Fruit fly (Drosophila melanogaster) whole organism, embryonic: Measurements from ENCODE around the gene CG46430.

Experiments
- ATbp ChIP-seq: fragments of 200-800 bp; sonication (Bioruptor generic); optimal IDR thresholded peaks from 2 replicates; lab custom pipeline; 2017; ENCODE audit warnings: missing biosample characterization, mild to moderate bottlenecking, missing genetic modification characterization, missing genetic modification reagents
- Atf6 ChIP-seq: fragments of 200-800 bp; sonication (Bioruptor generic); IDR thresholded peaks from 2 replicates; pipeline ENCODE4 v1.3.6; 2022; ENCODE audit warnings: missing biosample characterization, missing genetic modification characterization
- CG10543 ChIP-seq: fragments of 200-800 bp; sonication (Bioruptor generic); optimal IDR thresholded peaks from 3 replicates; lab custom pipeline; 2017; ENCODE audit warnings: missing biosample characterization, mild to moderate bottlenecking, missing genetic modification characterization, moderate library complexity
- CG10959 ChIP-seq: fragments of 200-800 bp; sonication (Bioruptor generic); IDR thresholded peaks from 2 replicates; pipeline ENCODE4 v1.3.6; 2022; ENCODE audit warnings: missing biosample characterization, missing genetic modification characterization
- CG16813 ChIP-seq: fragments of 200-800 bp; sonication (Bioruptor generic); IDR thresholded peaks from 3 replicates; pipeline ENCODE4 v1.3.6; 2022; ENCODE audit warnings: missing biosample characterization, missing genetic modification characterization; ENCODE audit not compliant: partially characterized antibody
- CG16863 ChIP-seq: fragments of 200-800 bp; sonication (Bioruptor generic); optimal IDR thresholded peaks from 3 replicates; lab custom pipeline; 2016; ENCODE audit warnings: missing biosample characterization, missing genetic modification characterization
- CG3065 ChIP-seq: fragments of 200-800 bp; sonication (Bioruptor generic); optimal IDR thresholded peaks from 2 replicates; lab custom pipeline; 2016; ENCODE audit warnings: missing biosample characterization, missing genetic modification characterization
- CG31441 ChIP-seq: fragments of 200-800 bp; sonication (Bioruptor generic); IDR thresholded peaks from 2 replicates; pipeline ENCODE4 v1.3.6; 2022; ENCODE audit warnings: missing biosample characterization, missing genetic modification characterization
- CG4707 ChIP-seq: fragments of 200-800 bp; sonication (Bioruptor generic); optimal IDR thresholded peaks from 2 replicates; lab custom pipeline; 2018; ENCODE audit warnings: missing biosample characterization, mild to moderate bottlenecking, missing genetic modification characterization, moderate library complexity
- CG6813 ChIP-seq: fragments of 200-800 bp; sonication (Bioruptor generic); optimal IDR thresholded peaks from 2 replicates; lab custom pipeline; 2017; ENCODE audit warnings: missing biosample characterization, missing genetic modification characterization, mild to moderate bottlenecking, moderate library complexity, missing genetic modification reagents
- CG7556 ChIP-seq: fragments of 200-800 bp; sonication (Bioruptor generic); optimal IDR thresholded peaks from 2 replicates; lab custom pipeline; 2017; ENCODE audit warnings: missing biosample characterization, mild to moderate bottlenecking, missing genetic modification characterization
- CG8281 ChIP-seq: fragments of 200-800 bp; sonication (Bioruptor generic); optimal IDR thresholded peaks from 2 replicates; lab custom pipeline; 2018; ENCODE audit warnings: missing biosample characterization, mild to moderate bottlenecking, missing genetic modification characterization, moderate library complexity
- Dip3 ChIP-seq: fragments of 200-800 bp; sonication (Bioruptor generic); optimal IDR thresholded peaks from 3 replicates; lab custom pipeline; 2016; ENCODE audit warnings: missing biosample characterization, missing genetic modification characterization
- Dll ChIP-seq: fragments of 200-800 bp; sonication (Bioruptor generic); IDR thresholded peaks from 4 replicates; pipeline ENCODE4 v1.3.6; 2022; ENCODE audit warnings: missing biosample characterization, missing genetic modification characterization; ENCODE audit not compliant: partially characterized antibody
- Dp ChIP-seq: fragments of 200-800 bp; sonication (Bioruptor generic); optimal IDR thresholded peaks from 2 replicates; lab custom pipeline; 2018; ENCODE audit warnings: missing biosample characterization, mild to moderate bottlenecking, missing genetic modification characterization, moderate library complexity
- Eip74EF ChIP-seq, 2 experiments: fragments of 200-800 bp in 1 of 2; fragments of >200 bp in 1 of 2; sonication (Bioruptor generic) in 1 of 2; optimal IDR thresholded peaks; 2 replicates each; lab custom pipeline; 2017 to 2019; ENCODE audit warnings: missing biosample characterization in 2 of 2, missing genetic modification characterization in 2 of 2, mild to moderate bottlenecking in 1 of 2, moderate library complexity in 1 of 2
- Hand ChIP-seq: fragments of 200-800 bp; sonication (Bioruptor generic); optimal IDR thresholded peaks from 2 replicates; lab custom pipeline; 2017; ENCODE audit warnings: mild to moderate bottlenecking, missing biosample characterization, missing genetic modification reagents, missing genetic modification characterization
- Hr39 ChIP-seq: fragments of >200 bp; optimal IDR thresholded peaks from 2 replicates; lab custom pipeline; 2017
- Lpt ChIP-seq: fragments of >200 bp; optimal IDR thresholded peaks from 2 replicates; lab custom pipeline; 2018; ENCODE audit warnings: missing biosample characterization, missing genetic modification characterization
- PHDP ChIP-seq: fragments of 200-800 bp; sonication (Bioruptor generic); optimal IDR thresholded peaks from 3 replicates; lab custom pipeline; 2018; ENCODE audit warnings: missing biosample characterization, mild to moderate bottlenecking, missing genetic modification characterization, moderate library complexity
- Pdp1 ChIP-seq, 2 experiments: fragments of 200-800 bp; sonication (Bioruptor generic); optimal IDR thresholded peaks; 3 replicates each; lab custom pipeline; 2016; ENCODE audit warnings: missing biosample characterization in 2 of 2, missing genetic modification characterization in 2 of 2, mild to moderate bottlenecking in 1 of 2, moderate library complexity in 1 of 2
- Ptx1 ChIP-seq: fragments of 200-800 bp; sonication (Bioruptor generic); IDR thresholded peaks from 2 replicates; pipeline ENCODE4 v1.3.6; 2022; ENCODE audit warnings: missing biosample characterization, missing genetic modification characterization
- Rfx ChIP-seq: fragments of 200-800 bp; sonication (Bioruptor generic); IDR thresholded peaks from 2 replicates; pipeline ENCODE4 v1.3.6; 2022; ENCODE audit warnings: missing biosample characterization, missing genetic modification characterization
- Rx ChIP-seq: fragments of 200-800 bp; sonication (Bioruptor generic); IDR thresholded peaks from 2 replicates; pipeline ENCODE4 v1.3.6; 2022; ENCODE audit warnings: missing biosample characterization, missing genetic modification characterization
- Side ChIP-seq: fragments of 200-800 bp; sonication (Bioruptor generic); optimal IDR thresholded peaks from 2 replicates; lab custom pipeline; 2016; ENCODE audit warnings: missing biosample characterization, missing genetic modification characterization
- Sox102F ChIP-seq: fragments of 200-800 bp; sonication (Bioruptor generic); optimal IDR thresholded peaks from 2 replicates; lab custom pipeline; 2018; ENCODE audit warnings: missing biosample characterization, mild to moderate bottlenecking, missing genetic modification characterization, moderate library complexity
- Spps ChIP-seq: fragments of 200-800 bp; sonication (Bioruptor generic); optimal IDR thresholded peaks from 2 replicates; lab custom pipeline; 2018; ENCODE audit warnings: missing biosample characterization, mild to moderate bottlenecking, missing genetic modification characterization
- Stat92E ChIP-seq, 3 experiments: fragments of >200 bp in 2 of 3; fragments of 200-800 bp in 1 of 3; sonication (Bioruptor generic) in 1 of 3; optimal IDR thresholded peaks; 2 replicates each; lab custom pipeline; 2017 to 2019; ENCODE audit warnings: missing biosample characterization in 3 of 3, missing genetic modification characterization in 3 of 3, mild to moderate bottlenecking in 1 of 3, moderate library complexity in 1 of 3
- Trl ChIP-seq, 3 experiments: fragments of >200 bp in 2 of 3; fragments of 200-800 bp in 1 of 3; sonication (Bioruptor generic) in 1 of 3; optimal IDR thresholded peaks; 2 replicates in 1 of 3; 3 replicates in 2 of 3; lab custom pipeline; 2016 to 2017; ENCODE audit warnings: missing biosample characterization in 1 of 3, missing genetic modification characterization in 1 of 3
- al ChIP-seq: fragments of 200-800 bp; sonication (Bioruptor generic); IDR thresholded peaks from 2 replicates; pipeline ENCODE4 v1.3.6; 2022; ENCODE audit warnings: missing biosample characterization, missing genetic modification characterization
- amos ChIP-seq: fragments of 200-800 bp; sonication (Bioruptor generic); IDR thresholded peaks from 2 replicates; pipeline ENCODE4 v1.3.6; 2022; ENCODE audit warnings: missing biosample characterization, missing genetic modification characterization; ENCODE audit not compliant: partially characterized antibody
- caup ChIP-seq: fragments of 200-800 bp; sonication (Bioruptor generic); optimal IDR thresholded peaks from 3 replicates; lab custom pipeline; 2017; ENCODE audit warnings: missing biosample characterization, mild to moderate bottlenecking, missing genetic modification characterization, moderate library complexity; ENCODE audit not compliant: severe bottlenecking
- dmrt99B ChIP-seq: fragments of 200-800 bp; sonication (Bioruptor generic); optimal IDR thresholded peaks from 2 replicates; lab custom pipeline; 2018; ENCODE audit warnings: missing biosample characterization, mild to moderate bottlenecking, missing genetic modification characterization, moderate library complexity
- dpn ChIP-seq, 2 experiments: fragments of 200-800 bp; sonication (Bioruptor generic); optimal IDR thresholded peaks; 3 replicates each; lab custom pipeline; 2016; ENCODE audit warnings: missing biosample characterization in 2 of 2, missing genetic modification characterization in 2 of 2
- esg ChIP-seq: fragments of 200-800 bp; sonication (Bioruptor generic); conservative IDR thresholded peaks from 2 replicates; pipeline ENCODE4 v1.3.6; 2022; ENCODE audit warnings: missing biosample characterization, missing genetic modification characterization
- hth ChIP-seq: fragments of >200 bp; optimal IDR thresholded peaks from 2 replicates; lab custom pipeline; 2017; ENCODE audit warnings: inconsistent platforms
- inv ChIP-seq: fragments of 200-800 bp; sonication (Bioruptor generic); IDR thresholded peaks from 2 replicates; pipeline ENCODE4 v1.3.6; 2022; ENCODE audit warnings: missing biosample characterization, missing genetic modification characterization; ENCODE audit not compliant: partially characterized antibody
- klu ChIP-seq: fragments of 200-800 bp; sonication (Bioruptor generic); IDR thresholded peaks from 2 replicates; pipeline ENCODE4 v1.3.6; 2022; ENCODE audit warnings: missing biosample characterization, missing genetic modification characterization
- pan ChIP-seq, 4 experiments: fragments of >200 bp in 3 of 4; fragments of 200-800 bp in 1 of 4; sonication (Bioruptor generic) in 1 of 4; optimal IDR thresholded peaks in 3 of 4; IDR thresholded peaks in 1 of 4; 2 replicates each; pipeline versions ENCODE4 v1.3.6 to Lab custom; 2017 to 2022; ENCODE audit warnings: missing biosample characterization in 2 of 4, missing genetic modification characterization in 2 of 4, mixed read lengths in 1 of 4
- pb ChIP-seq: fragments of 200-800 bp; sonication (Bioruptor generic); optimal IDR thresholded peaks from 3 replicates; lab custom pipeline; 2016; ENCODE audit warnings: missing biosample characterization, missing genetic modification characterization
- salm ChIP-seq: fragments of 200-800 bp; sonication (Bioruptor generic); optimal IDR thresholded peaks from 2 replicates; lab custom pipeline; 2018; ENCODE audit warnings: missing biosample characterization, mild to moderate bottlenecking, missing genetic modification characterization
- sd ChIP-seq: fragments of 200-800 bp; sonication (Bioruptor generic); optimal IDR thresholded peaks from 3 replicates; lab custom pipeline; 2018; ENCODE audit warnings: missing biosample characterization, mild to moderate bottlenecking, missing genetic modification characterization, moderate library complexity
- stc ChIP-seq: fragments of 200-800 bp; sonication (Bioruptor generic); IDR thresholded peaks from 2 replicates; pipeline ENCODE4 v1.3.6; 2022; ENCODE audit warnings: missing biosample characterization, missing genetic modification characterization
- tgo ChIP-seq: fragments of 200-800 bp; sonication (Bioruptor generic); IDR thresholded peaks from 3 replicates; pipeline ENCODE4 v1.3.6; 2022; ENCODE audit warnings: missing biosample characterization, missing genetic modification characterization
- tna ChIP-seq: fragments of 200-800 bp; sonication (Bioruptor generic); IDR thresholded peaks from 2 replicates; pipeline ENCODE4 v1.3.6; 2022; ENCODE audit warnings: missing biosample characterization, missing genetic modification characterization; ENCODE audit not compliant: partially characterized antibody
- ttk ChIP-seq: fragments of 200-800 bp; sonication (Bioruptor generic); IDR thresholded peaks from 2 replicates; pipeline ENCODE4 v2.1.2; 2022; ENCODE audit warnings: missing biosample characterization, missing genetic modification characterization
- zf30C ChIP-seq: fragments of 200-800 bp; sonication (Bioruptor generic); optimal IDR thresholded peaks from 3 replicates; lab custom pipeline; 2018; ENCODE audit warnings: missing biosample characterization, mild to moderate bottlenecking, missing genetic modification characterization

CG46430 gene

DNA sequence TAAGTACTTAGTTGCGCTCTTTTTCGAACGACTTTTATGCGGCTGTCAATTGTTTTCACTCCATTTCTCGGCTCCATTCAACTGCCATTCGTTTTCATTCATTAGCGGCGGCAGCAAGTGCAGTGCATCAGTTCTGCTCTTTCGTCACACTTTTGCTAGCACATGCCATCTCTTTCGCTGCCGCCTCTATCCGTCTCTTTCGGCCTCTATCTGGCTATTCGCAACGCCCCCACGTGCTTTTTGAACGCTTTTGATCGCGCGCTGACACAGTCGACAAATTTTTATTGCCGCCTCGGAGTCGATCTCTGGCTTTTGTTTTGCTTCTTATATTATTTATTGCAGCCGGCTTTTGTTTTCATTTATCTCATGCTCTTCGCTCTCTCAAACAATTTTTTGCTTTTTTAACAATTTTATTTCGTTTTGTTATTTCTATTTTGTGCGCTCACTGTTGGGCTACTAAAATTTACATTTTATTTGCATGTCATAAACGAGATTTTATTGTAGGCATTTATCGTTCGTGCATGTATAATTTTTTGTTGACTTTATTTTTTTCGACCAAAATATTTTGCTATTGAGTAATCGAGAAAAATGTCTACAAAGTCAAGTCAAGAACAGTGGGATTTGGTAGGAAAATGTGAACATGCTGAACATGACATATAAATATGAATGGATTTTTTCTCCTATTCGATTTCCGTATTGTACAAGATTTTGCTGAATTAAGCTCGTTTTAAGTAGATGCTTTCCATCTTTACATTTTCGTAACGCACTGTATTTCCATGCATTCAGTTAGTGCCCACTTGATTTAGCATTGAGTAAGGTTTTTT lies 44.3 kb downstream of the CG46430 start (continued):
- TF ChIP-seq Dll: no peak
- TF ChIP-seq Atf6 (GFP tag; lab: Robert Waterston, UW): peak; percentile 51; the same call in 1 of the 2 replicates
- TF ChIP-seq Trl (optimal IDR thresholded peaks at IDR 0.05; lab: Kevin White, UChicago): peak in 1 of 2 experiments; percentile 11
- no peak for TF ChIP-seq Trl (GFP tag; optimal IDR thresholded peaks at IDR 0.05; lab: Kevin White, UChicago)
- TF ChIP-seq caup (GFP tag; lab: Kevin White, UChicago): no peak
- TF ChIP-seq Rx (GFP tag; lab: Robert Waterston, UW): no peak
- TF ChIP-seq CG6813 (GFP tag; lab: Kevin White, UChicago): no peak
- no peak for TF ChIP-seq CG10959 (GFP tag; lab: Robert Waterston, UW)
- TF ChIP-seq inv (GFP tag; lab: Robert Waterston, UW): no peak
- TF ChIP-seq CG31441 (GFP tag; lab: Robert Waterston, UW): no peak
- TF ChIP-seq CG4707 (GFP tag; lab: Kevin White, UChicago): no peak
- TF ChIP-seq klu (GFP tag; lab: Robert Waterston, UW): no peak
- no peak for TF ChIP-seq CG7556 (GFP tag; lab: Kevin White, UChicago)
- peak; percentile 88 for TF ChIP-seq sd (tag; lab: Kevin White, UChicago)
- TF ChIP-seq Side (GFP tag; lab: Kevin White, UChicago): no peak
- no peak for TF ChIP-seq Hr39
- TF ChIP-seq hth (lab: Kevin White, UChicago): no peak
- peak in 1 of 2 experiments; percentile 52 for TF ChIP-seq Pdp1 (GFP tag; optimal IDR thresholded peaks at IDR 0.05; lab: Kevin White, UChicago)
- no peak for TF ChIP-seq ttk
- TF ChIP-seq Sox102F (GFP tag; lab: Kevin White, UChicago): peak; percentile 16
- TF ChIP-seq PHDP: peak; percentile 37
- no peak for TF ChIP-seq CG3065 (GFP tag; lab: Kevin White, UChicago)
- TF ChIP-seq CG8281 (tag; lab: Kevin White, UChicago): no peak
- TF ChIP-seq esg: peak; percentile 43; the same call in 1 of the 2 replicates
- TF ChIP-seq al: no peak; the same call in 1 of the 2 replicates
- no peak for TF ChIP-seq stc (GFP tag; lab: Robert Waterston, UW)
- TF ChIP-seq CG16863 (GFP tag; lab: Kevin White, UChicago): no peak
- TF ChIP-seq Rfx (GFP tag; lab: Robert Waterston, UW): peak; percentile 70; the same call in 1 of the 2 replicates
- TF ChIP-seq Dp (GFP tag; lab: Kevin White, UChicago): no peak
- TF ChIP-seq salm: peak; percentile 1
- no peak for TF ChIP-seq pan (optimal IDR thresholded peaks at IDR 0.05; lab: Kevin White, UChicago)
- peak in 1 of 2 experiments; percentile 63 for TF ChIP-seq pan (GFP tag; optimal IDR thresholded peaks at IDR 0.05 in 1 of 2, IDR thresholded peaks at IDR 0.05 in 1 of 2)
- no peak for TF ChIP-seq ATbp (GFP tag; lab: Kevin White, UChicago)
- TF ChIP-seq CG10543 (GFP tag; lab: Kevin White, UChicago): no peak
- TF ChIP-seq tgo (GFP tag; lab: Robert Waterston, UW): peak; percentile 40; the same call in 2 of the 3 replicates
- TF ChIP-seq Spps (tag; lab: Kevin White, UChicago): no peak
- peak; percentile 39; the same call in 1 of the 2 replicates for TF ChIP-seq Ptx1 (GFP tag; lab: Robert Waterston, UW)
- TF ChIP-seq Hand (GFP tag; lab: Kevin White, UChicago): no peak
- TF ChIP-seq Dip3: no peak
- no peak for TF ChIP-seq pb (GFP tag; lab: Kevin White, UChicago)
- no peak for TF ChIP-seq zf30C
- TF ChIP-seq tna (GFP tag; lab: Robert Waterston, UW): no peak
- no peak for TF ChIP-seq Lpt (GFP tag; lab: Kevin White, UChicago)
- peak; percentile 12 for TF ChIP-seq dmrt99B (tag; lab: Kevin White, UChicago)
- no peak for TF ChIP-seq Eip74EF (GFP tag; optimal IDR thresholded peaks at IDR 0.05; lab: Kevin White, UChicago)
- 0 out of 2 replicates have a peak, but pooled peaks have one; percentile 3 for TF ChIP-seq amos (GFP tag; lab: Robert Waterston, UW)
- no peak for TF ChIP-seq Stat92E (GFP tag; optimal IDR thresholded peaks at IDR 0.05; lab: Kevin White, UChicago)
- peak in 1 of 2 experiments; percentile 24 for TF ChIP-seq dpn (GFP tag; optimal IDR thresholded peaks at IDR 0.05; lab: Kevin White, UChicago)
- TF ChIP-seq CG16813 (GFP tag; lab: Robert Waterston, UW): no peak
